Fruit fly (Drosophila melanogaster) whole organism, embryonic: ENCODE results near the gene Prim2.

ENCODE experiments used
- B-H2 ChIP-seq: fragments of 200-800 bp; sonication (Bioruptor generic); optimal IDR thresholded peaks from 2 replicates; lab custom pipeline; 2018; ENCODE audit warnings: missing biosample characterization, mild to moderate bottlenecking, missing genetic modification characterization
- CG10274 ChIP-seq: fragments of 200-800 bp; sonication (Bioruptor generic); optimal IDR thresholded peaks from 3 replicates; lab custom pipeline; 2017; ENCODE audit warnings: missing biosample characterization, mild to moderate bottlenecking, missing genetic modification characterization
- CG10979 ChIP-seq: fragments of 200-800 bp; sonication (Bioruptor generic); optimal IDR thresholded peaks from 2 replicates; lab custom pipeline; 2018; ENCODE audit warnings: missing biosample characterization, mild to moderate bottlenecking, missing genetic modification characterization, moderate library complexity
- CG12391 ChIP-seq: fragments of 200-800 bp; sonication (Bioruptor generic); optimal IDR thresholded peaks from 3 replicates; lab custom pipeline; 2018; ENCODE audit warnings: missing biosample characterization, mild to moderate bottlenecking, missing genetic modification characterization, moderate library complexity
- CG12659 ChIP-seq: fragments of 200-800 bp; sonication (Bioruptor generic); optimal IDR thresholded peaks from 3 replicates; lab custom pipeline; 2017; ENCODE audit warnings: mild to moderate bottlenecking, missing biosample characterization, missing genetic modification reagents, missing genetic modification characterization
- CG13296 ChIP-seq: fragments of 200-800 bp; sonication (Bioruptor generic); optimal IDR thresholded peaks from 3 replicates; lab custom pipeline; 2018; ENCODE audit warnings: missing biosample characterization, mild to moderate bottlenecking, missing genetic modification characterization
- CG13894 ChIP-seq: fragments of 200-800 bp; sonication (Bioruptor generic); optimal IDR thresholded peaks from 3 replicates; lab custom pipeline; 2018; ENCODE audit warnings: missing biosample characterization, mild to moderate bottlenecking, missing genetic modification characterization, moderate library complexity
- CG15696 ChIP-seq: fragments of 200-800 bp; sonication (Bioruptor generic); optimal IDR thresholded peaks from 2 replicates; lab custom pipeline; 2019; ENCODE audit warnings: missing biosample characterization, mild to moderate bottlenecking, missing genetic modification characterization, moderate library complexity
- CG17359 ChIP-seq: fragments of 200-800 bp; sonication (Bioruptor generic); optimal IDR thresholded peaks from 3 replicates; lab custom pipeline; 2018; ENCODE audit warnings: missing biosample characterization, mild to moderate bottlenecking, missing genetic modification characterization, moderate library complexity
- CG17385 ChIP-seq: fragments of 200-800 bp; sonication (Bioruptor generic); optimal IDR thresholded peaks from 3 replicates; lab custom pipeline; 2018; ENCODE audit warnings: missing biosample characterization, mild to moderate bottlenecking, missing genetic modification characterization
- CG17568 ChIP-seq: fragments of 200-800 bp; sonication (Bioruptor generic); optimal IDR thresholded peaks from 2 replicates; lab custom pipeline; 2018; ENCODE audit warnings: missing biosample characterization, mild to moderate bottlenecking, missing genetic modification characterization, moderate library complexity
- CG3065 ChIP-seq: fragments of 200-800 bp; sonication (Bioruptor generic); optimal IDR thresholded peaks from 2 replicates; lab custom pipeline; 2016; ENCODE audit warnings: missing biosample characterization, missing genetic modification characterization
- CG4854 ChIP-seq: fragments of 200-800 bp; sonication (Bioruptor generic); optimal IDR thresholded peaks from 2 replicates; lab custom pipeline; 2016; ENCODE audit warnings: missing biosample characterization, missing genetic modification characterization, inconsistent platforms
- CG6654 ChIP-seq: fragments of 200-800 bp; sonication (Bioruptor generic); optimal IDR thresholded peaks from 2 replicates; lab custom pipeline; 2017; ENCODE audit warnings: missing biosample characterization, mild to moderate bottlenecking, missing genetic modification characterization
- CG6765 ChIP-seq: fragments of 200-800 bp; sonication (Bioruptor generic); optimal IDR thresholded peaks from 3 replicates; lab custom pipeline; 2017; ENCODE audit warnings: missing biosample characterization, mild to moderate bottlenecking, missing genetic modification characterization
- CG8290 ChIP-seq, 3 experiments: fragments of 200-800 bp; sonication (Bioruptor generic); optimal IDR thresholded peaks; 2 replicates each; lab custom pipeline; 2016 to 2019; ENCODE audit warnings: missing biosample characterization in 3 of 3, missing genetic modification characterization in 3 of 3, mild to moderate bottlenecking in 2 of 3, moderate library complexity in 1 of 3
- Eip74EF ChIP-seq, 2 experiments: fragments of 200-800 bp in 1 of 2; fragments of >200 bp in 1 of 2; sonication (Bioruptor generic) in 1 of 2; optimal IDR thresholded peaks; 2 replicates each; lab custom pipeline; 2017 to 2019; ENCODE audit warnings: missing biosample characterization in 2 of 2, missing genetic modification characterization in 2 of 2, mild to moderate bottlenecking in 1 of 2, moderate library complexity in 1 of 2
- Ets97D ChIP-seq: fragments of 200-800 bp; sonication (Bioruptor generic); optimal IDR thresholded peaks from 3 replicates; lab custom pipeline; 2016; ENCODE audit warnings: missing biosample characterization, missing genetic modification characterization
- Med ChIP-seq: fragments of 200-800 bp; sonication (Bioruptor generic); peaks from one replicate; lab custom pipeline; 2016; ENCODE audit warnings: missing biosample characterization, missing genetic modification characterization, mild to moderate bottlenecking, inconsistent platforms, moderate library complexity
- Meics ChIP-seq: fragments of 200-800 bp; sonication (Bioruptor generic); optimal IDR thresholded peaks from 2 replicates; lab custom pipeline; 2017; ENCODE audit warnings: missing biosample characterization, mild to moderate bottlenecking, missing genetic modification characterization
- Nf-YA ChIP-seq: fragments of 200-800 bp; sonication (Bioruptor generic); IDR thresholded peaks from 2 replicates; pipeline ENCODE4 v1.3.6; 2022; ENCODE audit warnings: missing biosample characterization, missing genetic modification characterization
- NfI ChIP-seq: fragments of 200-800 bp; sonication (Bioruptor generic); optimal IDR thresholded peaks from 3 replicates; lab custom pipeline; 2018; ENCODE audit warnings: missing biosample characterization, mild to moderate bottlenecking, missing genetic modification characterization, moderate library complexity
- PHDP ChIP-seq: fragments of 200-800 bp; sonication (Bioruptor generic); optimal IDR thresholded peaks from 3 replicates; lab custom pipeline; 2018; ENCODE audit warnings: missing biosample characterization, mild to moderate bottlenecking, missing genetic modification characterization, moderate library complexity
- Sox100B ChIP-seq: fragments of 200-800 bp; sonication (Bioruptor generic); optimal IDR thresholded peaks from 3 replicates; lab custom pipeline; 2018; ENCODE audit warnings: missing biosample characterization, mild to moderate bottlenecking, missing genetic modification characterization
- Vsx1 ChIP-seq: fragments of 200-800 bp; sonication (Bioruptor generic); optimal IDR thresholded peaks from 2 replicates; lab custom pipeline; 2017; ENCODE audit warnings: missing biosample characterization, mild to moderate bottlenecking, missing genetic modification characterization, missing genetic modification reagents
- cg ChIP-seq: fragments of 200-800 bp; sonication (Bioruptor generic); optimal IDR thresholded peaks from 3 replicates; lab custom pipeline; 2019; ENCODE audit warnings: missing biosample characterization, mild to moderate bottlenecking, missing genetic modification characterization, moderate library complexity
- ci ChIP-seq: fragments of 200-800 bp; sonication (Bioruptor generic); IDR thresholded peaks from 3 replicates; pipeline ENCODE4 v1.3.6; 2022; ENCODE audit warnings: missing biosample characterization, missing genetic modification characterization
- dati ChIP-seq: fragments of 200-800 bp; sonication (Bioruptor generic); IDR thresholded peaks from 2 replicates; pipeline ENCODE4 v1.3.6; 2022; ENCODE audit warnings: missing biosample characterization, missing genetic modification characterization
- eve ChIP-seq, 2 experiments: fragments of >200 bp; optimal IDR thresholded peaks; 2 replicates each; lab custom pipeline; 2017; ENCODE audit warnings: missing biosample characterization in 2 of 2, missing genetic modification characterization in 2 of 2
- exex ChIP-seq: fragments of 200-800 bp; sonication (Bioruptor generic); optimal IDR thresholded peaks from 4 replicates; lab custom pipeline; 2018; ENCODE audit warnings: missing biosample characterization, mild to moderate bottlenecking, missing genetic modification characterization, moderate library complexity
- grn ChIP-seq: fragments of 200-800 bp; sonication (Bioruptor generic); optimal IDR thresholded peaks from 3 replicates; lab custom pipeline; 2017; ENCODE audit warnings: missing biosample characterization, missing genetic modification characterization
- gsb-n ChIP-seq: fragments of 200-800 bp; sonication (Bioruptor generic); optimal IDR thresholded peaks from 3 replicates; lab custom pipeline; 2018; ENCODE audit warnings: missing biosample characterization, mild to moderate bottlenecking, missing genetic modification characterization
- ham ChIP-seq: fragments of 200-800 bp; sonication (Bioruptor generic); IDR thresholded peaks from 2 replicates; pipeline ENCODE4 v1.3.6; 2022; ENCODE audit warnings: missing biosample characterization, missing genetic modification characterization
- hkb ChIP-seq, 2 experiments: fragments of 200-800 bp in 1 of 2; fragments of >200 bp in 1 of 2; sonication (Bioruptor generic) in 1 of 2; IDR thresholded peaks in 1 of 2; optimal IDR thresholded peaks in 1 of 2; 2 replicates each; pipeline versions ENCODE4 v1.3.6 to Lab custom; 2017 to 2022; ENCODE audit warnings: missing biosample characterization in 1 of 2, missing genetic modification characterization in 1 of 2
- lov ChIP-seq, 2 experiments: fragments of 200-800 bp in 1 of 2; fragments of >200 bp in 1 of 2; sonication (Bioruptor generic) in 1 of 2; IDR thresholded peaks in 1 of 2; optimal IDR thresholded peaks in 1 of 2; 2 replicates in 1 of 2; 3 replicates in 1 of 2; pipeline versions ENCODE4 v1.3.6 to Lab custom; 2017 to 2022; ENCODE audit warnings: missing biosample characterization in 1 of 2, missing genetic modification characterization in 1 of 2
- mirr ChIP-seq: fragments of 200-800 bp; sonication (Bioruptor generic); optimal IDR thresholded peaks from 3 replicates; lab custom pipeline; 2018; ENCODE audit warnings: missing biosample characterization, mild to moderate bottlenecking, missing genetic modification characterization
- pb ChIP-seq: fragments of 200-800 bp; sonication (Bioruptor generic); optimal IDR thresholded peaks from 3 replicates; lab custom pipeline; 2016; ENCODE audit warnings: missing biosample characterization, missing genetic modification characterization
- prd ChIP-seq, 3 experiments: fragments of >200 bp in 2 of 3; fragments of 200-800 bp in 1 of 3; sonication (Bioruptor generic) in 1 of 3; optimal IDR thresholded peaks in 2 of 3; IDR thresholded peaks in 1 of 3; 2 replicates in 2 of 3; 3 replicates in 1 of 3; pipeline versions ENCODE4 v1.3.6 to Lab custom; 2017 to 2022; ENCODE audit warnings: missing biosample characterization in 1 of 3, missing genetic modification characterization in 1 of 3
- repo ChIP-seq: fragments of 200-800 bp; sonication (Bioruptor generic); optimal IDR thresholded peaks from 2 replicates; lab custom pipeline; 2016; ENCODE audit warnings: missing biosample characterization, missing genetic modification characterization
- sd ChIP-seq: fragments of 200-800 bp; sonication (Bioruptor generic); optimal IDR thresholded peaks from 3 replicates; lab custom pipeline; 2018; ENCODE audit warnings: missing biosample characterization, mild to moderate bottlenecking, missing genetic modification characterization, moderate library complexity
- tna ChIP-seq: fragments of 200-800 bp; sonication (Bioruptor generic); IDR thresholded peaks from 2 replicates; pipeline ENCODE4 v1.3.6; 2022; ENCODE audit warnings: missing biosample characterization, missing genetic modification characterization; ENCODE audit not compliant: partially characterized antibody
- unpg ChIP-seq: fragments of 200-800 bp; sonication (Bioruptor generic); optimal IDR thresholded peaks from 3 replicates; lab custom pipeline; 2018; ENCODE audit warnings: missing biosample characterization, mild to moderate bottlenecking, missing genetic modification characterization, moderate library complexity
- vnd ChIP-seq: fragments of 200-800 bp; sonication (Bioruptor generic); IDR thresholded peaks from 3 replicates; pipeline ENCODE4 v1.3.6; 2022; ENCODE audit warnings: missing biosample characterization, missing genetic modification characterization; ENCODE audit not compliant: partially characterized antibody
- vvl ChIP-seq: fragments of 200-800 bp; sonication (Bioruptor generic); IDR thresholded peaks from 2 replicates; pipeline ENCODE4 v1.3.6; 2022; ENCODE audit warnings: missing biosample characterization, missing genetic modification characterization
- zfh1 ChIP-seq: fragments of 200-800 bp; sonication (Bioruptor generic); IDR thresholded peaks from 3 replicates; pipeline ENCODE4 v1.3.6; 2022; ENCODE audit warnings: missing biosample characterization, missing genetic modification characterization

The Prim2 gene

dm6 chr3L:20361389-20361788 is at the start of gene Prim2 (continued):
- no peak for TF ChIP-seq lov (optimal IDR thresholded peaks at IDR 0.05; lab: Kevin White, UChicago)
- TF ChIP-seq lov (GFP tag; IDR thresholded peaks at IDR 0.05; lab: Robert Waterston, UW) = no peak
- TF ChIP-seq eve (GFP tag; optimal IDR thresholded peaks at IDR 0.05; lab: Kevin White, UChicago) = no peak
- TF ChIP-seq vnd (GFP tag; lab: Robert Waterston, UW) = peak; percentile 34; the same call in 1 of the 3 replicates
- TF ChIP-seq tna (GFP tag; lab: Robert Waterston, UW) = peak; percentile 43; the same call in 1 of the 2 replicates
- no peak for TF ChIP-seq pb (GFP tag; lab: Kevin White, UChicago)
- TF ChIP-seq CG3065 (GFP tag; lab: Kevin White, UChicago) = no peak
- no peak for TF ChIP-seq ham (GFP tag; lab: Robert Waterston, UW)

dm6 chr3L:20410780-20411179 is 49.4 kb upstream of the Prim2 start:
- TF ChIP-seq PHDP (tag; lab: Kevin White, UChicago) (peak; percentile 35), CG15696 (tag; lab: Kevin White, UChicago) (no peak), CG4854 (GFP tag; lab: Kevin White, UChicago) (no peak), CG6765 (peak; percentile 17), Med (GFP tag; lab: Kevin White, UChicago) (peak; percentile 63), CG17568 (GFP tag; lab: Kevin White, UChicago) (peak; percentile 23), dati (GFP tag; lab: Robert Waterston, UW) (no peak), NfI (GFP tag; lab: Kevin White, UChicago) (peak; percentile 10), Vsx1 (GFP tag; lab: Kevin White, UChicago) (peak; percentile 100), unpg (GFP tag; lab: Kevin White, UChicago) (peak; percentile 42), exex (tag; lab: Kevin White, UChicago) (peak; percentile 53), repo (no peak), Nf-YA (no peak), Sox100B (GFP tag; lab: Kevin White, UChicago) (peak; percentile 27), prd (optimal IDR thresholded peaks at IDR 0.05; lab: Kevin White, UChicago) (no peak), prd (GFP tag; IDR thresholded peaks at IDR 0.05; lab: Robert Waterston, UW) (no peak), CG12659 (GFP tag; lab: Kevin White, UChicago) (peak; percentile 8), mirr (peak; percentile 26), cg (GFP tag; lab: Kevin White, UChicago) (peak; percentile 60), CG6654 (GFP tag; lab: Kevin White, UChicago) (no peak), Ets97D (GFP tag; lab: Kevin White, UChicago) (peak; percentile 90), zfh1 (no peak), CG13894 (tag; lab: Kevin White, UChicago) (no peak), CG13296 (GFP tag; lab: Kevin White, UChicago) (peak; percentile 13), Eip74EF (GFP tag; optimal IDR thresholded peaks at IDR 0.05; lab: Kevin White, UChicago) (peak in 1 of 2 experiments; percentile 52), CG8290 (GFP tag; optimal IDR thresholded peaks at IDR 0.05; lab: Kevin White, UChicago) (no peak), CG8290 (tag; optimal IDR thresholded peaks at IDR 0.05; lab: Kevin White, UChicago) (peak in 1 of 2 experiments; percentile 17), CG17385 (GFP tag; lab: Kevin White, UChicago) (peak; percentile 22), CG10979 (no peak), vvl (GFP tag; lab: Robert Waterston, UW) (peak; percentile 61), ci (GFP tag; lab: Robert Waterston, UW) (peak; percentile 7; the same call in 1 of the 3 replicates), sd (tag; lab: Kevin White, UChicago) (peak; percentile 26), Meics (peak; percentile 8), grn (no peak), hkb (optimal IDR thresholded peaks at IDR 0.05; lab: Kevin White, UChicago) (no peak), hkb (GFP tag; IDR thresholded peaks at IDR 0.05; lab: Robert Waterston, UW) (0 out of 2 replicates have a peak, but pooled peaks have one; percentile 20), CG17359 (tag; lab: Kevin White, UChicago) (peak; percentile 16), CG10274 (GFP tag; lab: Kevin White, UChicago) (no peak), gsb-n (peak; percentile 18), B-H2 (GFP tag; lab: Kevin White, UChicago) (peak; percentile 24), CG12391 (peak; percentile 4)
